Worm (Caenorhabditis elegans) whole organism, early embryonic: ENCODE data around the gene igcm-3.
A peak's percentile ranks its signal among the peaks of the same experiment; 100 is the strongest.

Source experiments
- B0310.2 ChIP-seq: sonication (generic microtip); optimal IDR thresholded peaks from 2 replicates; lab custom pipeline; 2016; ENCODE audit warnings: mild to moderate bottlenecking, missing genetic modification characterization, missing compliant biosample characterization
- F13C5.2 ChIP-seq: sonication (generic microtip); optimal IDR thresholded peaks from 2 replicates; lab custom pipeline; 2017; ENCODE audit warnings: mild to moderate bottlenecking, missing genetic modification characterization, inconsistent platforms, missing compliant biosample characterization
- aly-1 ChIP-seq: sonication (generic microtip); optimal IDR thresholded peaks from 2 replicates; lab custom pipeline; 2016; ENCODE audit warnings: missing genetic modification characterization, missing compliant biosample characterization
- ama-1 ChIP-seq: fragments of 150-350 bp; optimal IDR thresholded peaks from 2 replicates; lab custom pipeline; 2014
- ceh-13 ChIP-seq: fragments of 200-800 bp; sonication (Bioruptor generic); optimal IDR thresholded peaks from 2 replicates; lab custom pipeline; 2018; ENCODE audit warnings: mild to moderate bottlenecking, missing genetic modification characterization, missing compliant biosample characterization
- ceh-36 ChIP-seq: sonication (generic microtip); optimal IDR thresholded peaks from 2 replicates; lab custom pipeline; 2016; ENCODE audit warnings: missing genetic modification characterization, inconsistent platforms, missing compliant biosample characterization
- ets-7 ChIP-seq: sonication (generic microtip); optimal IDR thresholded peaks from 2 replicates; lab custom pipeline; 2016; ENCODE audit warnings: missing genotype, missing genetic modification characterization, missing compliant biosample characterization
- flt-1 ChIP-seq: fragments of 200-800 bp; sonication (Bioruptor generic); IDR thresholded peaks from 2 replicates; pipeline ENCODE4 v1.3.6; 2022; ENCODE audit warnings: missing genetic modification characterization, missing compliant biosample characterization
- hmbx-1 ChIP-seq: sonication (generic microtip); optimal IDR thresholded peaks from 2 replicates; lab custom pipeline; 2016; ENCODE audit warnings: mild to moderate bottlenecking, missing genetic modification characterization, missing compliant biosample characterization
- hmg-4 ChIP-seq: fragments of 200-800 bp; sonication (Bioruptor generic); optimal IDR thresholded peaks from 2 replicates; lab custom pipeline; 2018; ENCODE audit warnings: mild to moderate bottlenecking, missing genetic modification characterization, missing compliant biosample characterization
- hnd-1 ChIP-seq: sonication (generic microtip); optimal IDR thresholded peaks from 2 replicates; lab custom pipeline; 2016; ENCODE audit warnings: missing genetic modification characterization, missing compliant biosample characterization
- pes-1 ChIP-seq: fragments of 200-800 bp; sonication (Bioruptor generic); IDR thresholded peaks from 2 replicates; pipeline ENCODE4 v1.3.6; 2022; ENCODE audit warnings: missing genetic modification reagents, missing genetic modification characterization, missing compliant biosample characterization
- scrt-1 ChIP-seq: fragments of 200-800 bp; sonication (Bioruptor generic); IDR thresholded peaks from 2 replicates; pipeline ENCODE4 v1.3.6; 2022; ENCODE audit warnings: missing genetic modification characterization, missing compliant biosample characterization
- sea-1 ChIP-seq: fragments of 200-800 bp; sonication (Bioruptor generic); conservative IDR thresholded peaks from 2 replicates; pipeline ENCODE4 v1.3.6; 2022; ENCODE audit warnings: missing genetic modification characterization, missing compliant biosample characterization
- tbx-11 ChIP-seq: fragments of 200-800 bp; sonication (Bioruptor generic); IDR thresholded peaks from 2 replicates; pipeline ENCODE4 v1.3.6; 2022; ENCODE audit warnings: missing genetic modification characterization, missing compliant biosample characterization
- tbx-37 ChIP-seq: fragments of 200-800 bp; sonication (Bioruptor generic); conservative IDR thresholded peaks from 2 replicates; pipeline ENCODE4 v1.3.6; 2022; ENCODE audit warnings: missing genetic modification reagents, missing genetic modification characterization, missing compliant biosample characterization
- tra-4 ChIP-seq: sonication (generic microtip); optimal IDR thresholded peaks from 2 replicates; lab custom pipeline; 2017; ENCODE audit warnings: missing genetic modification characterization, missing compliant biosample characterization

Gene igcm-3

DNA sequence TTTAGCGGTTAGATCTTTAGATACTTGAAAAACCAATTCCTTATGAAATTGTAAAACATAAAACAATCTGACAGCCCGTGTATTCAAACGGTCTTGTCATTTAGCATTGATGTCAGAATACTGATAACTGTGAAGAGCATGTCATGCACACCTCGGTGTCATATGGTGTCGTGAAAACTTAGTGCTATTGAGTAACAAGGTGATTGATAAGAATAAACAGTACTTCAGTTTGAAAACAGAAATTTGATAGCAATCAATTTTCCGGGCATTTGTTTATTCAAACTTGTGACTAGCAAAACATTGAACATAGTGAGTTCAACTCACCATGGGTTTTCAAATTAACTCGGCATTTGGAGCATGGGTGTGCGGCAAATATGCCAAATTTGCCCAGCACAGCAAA, 10.4 kb downstream of the igcm-3 start:
- TF ChIP-seq ceh-36 (tag; lab: Kevin White, UChicago) (no peak), scrt-1 (GFP tag; lab: Robert Waterston, UW) (no peak), hmbx-1 (no peak), B0310.2 (tag; lab: Kevin White, UChicago) (no peak), F13C5.2 (no peak), tbx-11 (no peak), sea-1 (no peak), ceh-13 (no peak)

DNA sequence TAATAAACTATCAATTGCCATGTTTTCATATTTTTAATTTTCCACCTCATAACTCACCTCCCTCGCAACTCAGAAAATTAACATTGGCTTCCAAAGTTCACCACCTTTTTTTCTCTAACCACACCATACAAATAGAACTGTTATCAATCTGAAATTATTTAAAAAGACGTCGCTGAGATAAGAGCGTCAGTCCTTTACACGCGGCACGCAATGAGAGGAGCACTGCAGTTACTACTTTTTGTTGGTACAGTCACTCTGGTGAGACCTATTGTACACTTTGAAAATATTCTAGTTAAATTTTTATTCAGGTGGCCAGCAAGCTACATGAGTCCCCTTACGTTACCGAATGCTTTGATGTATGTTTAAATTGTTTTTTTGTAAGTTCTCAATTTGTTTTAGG, 10.9 kb downstream of the igcm-3 start, which contains the start of gene T02C5.1:
TSS of gene T02C5.1 (plus strand) at position 199 of the 400 bp plus-strand sequence.
- TF ChIP-seq aly-1 (tag; lab: Kevin White, UChicago) (no peak), ceh-13 (no peak), hmbx-1 (no peak), sea-1 (no peak), scrt-1 (GFP tag; lab: Robert Waterston, UW) (no peak), tbx-37 (GFP tag; lab: Robert Waterston, UW) (no peak), B0310.2 (tag; lab: Kevin White, UChicago) (no peak), hnd-1 (tag; lab: Kevin White, UChicago) (no peak), F13C5.2 (no peak), pes-1 (GFP tag; lab: Robert Waterston, UW) (no peak), tra-4 (tag; lab: Kevin White, UChicago) (no peak), tbx-11 (no peak), flt-1 (GFP tag; lab: Robert Waterston, UW) (no peak), hmg-4 (GFP tag; lab: Kevin White, UChicago) (no peak), ets-7 (no peak), ceh-36 (tag; lab: Kevin White, UChicago) (no peak)

DNA sequence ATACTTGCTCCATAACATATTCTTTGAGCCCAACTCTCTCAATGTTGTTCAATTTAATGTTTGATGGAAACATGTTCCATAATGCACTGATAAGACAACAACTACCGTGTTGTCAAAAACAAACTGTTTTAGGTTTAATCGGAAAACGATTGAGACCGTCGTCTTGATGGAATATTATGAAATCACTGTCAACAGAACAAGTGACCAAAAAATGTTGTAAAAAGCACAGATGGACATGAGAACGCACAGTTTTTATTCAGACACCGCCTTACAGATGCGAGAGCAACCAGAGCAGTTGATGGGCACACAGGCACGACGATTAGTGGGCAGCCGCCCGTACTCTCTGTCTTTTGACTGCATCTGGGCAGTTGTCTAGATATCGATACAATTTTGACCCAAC, 12.6 kb downstream of the igcm-3 start:
- no peak for TF ChIP-seq hmbx-1
- TF ChIP-seq ets-7 = no peak
- TF ChIP-seq tbx-11 = no peak
- TF ChIP-seq aly-1 (tag; lab: Kevin White, UChicago) = no peak
- TF ChIP-seq pes-1 (GFP tag; lab: Robert Waterston, UW) = no peak
- TF ChIP-seq flt-1 (GFP tag; lab: Robert Waterston, UW) = no peak
- TF ChIP-seq hnd-1 (tag; lab: Kevin White, UChicago) = no peak
- no peak for TF ChIP-seq tbx-37 (GFP tag; lab: Robert Waterston, UW)
- no peak for TF ChIP-seq tra-4 (tag; lab: Kevin White, UChicago)

DNA sequence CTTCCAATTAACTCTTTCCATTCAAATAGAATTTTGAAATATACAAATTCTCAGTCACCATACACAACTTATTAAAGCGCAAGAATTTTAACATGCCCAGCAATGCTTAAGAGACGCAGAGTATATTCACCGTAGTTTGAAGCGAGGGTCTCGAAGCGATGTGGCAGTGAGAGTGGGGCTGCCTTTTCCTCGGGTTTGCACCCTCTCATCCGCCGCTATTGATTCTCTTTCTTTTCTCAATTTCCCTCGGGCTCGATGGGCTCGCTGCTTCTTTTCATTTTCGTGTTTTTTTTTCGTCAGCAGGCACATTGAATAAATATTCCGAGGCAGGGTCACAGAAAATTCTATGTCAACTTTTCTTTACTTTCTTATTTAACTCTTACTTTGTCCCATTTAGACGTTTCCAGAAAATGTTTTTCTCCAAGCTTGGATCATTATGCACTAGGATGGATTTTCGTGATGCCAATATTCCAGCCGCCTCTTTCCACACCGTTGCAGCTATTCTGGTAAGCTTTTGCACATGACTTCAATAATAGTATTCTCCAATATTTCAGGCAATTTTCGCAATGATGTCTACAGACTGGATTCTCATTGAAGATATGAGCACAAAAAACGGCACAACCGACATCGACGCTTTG, 17.0 kb downstream of the igcm-3 start, which contains the start of gene T14G11.1:
TSS of gene T14G11.1 (plus strand) at position 408 of the 638 bp plus-strand sequence.
- TF ChIP-seq aly-1 (tag; lab: Kevin White, UChicago) = no peak
- no peak for TF ChIP-seq tra-4 (tag; lab: Kevin White, UChicago)
- no peak for TF ChIP-seq ceh-13
- no peak for TF ChIP-seq B0310.2 (tag; lab: Kevin White, UChicago)
- no peak for TF ChIP-seq ets-7
- TF ChIP-seq scrt-1 (GFP tag; lab: Robert Waterston, UW) = no peak
- no peak for TF ChIP-seq tbx-11
- peak; percentile 69 for TF ChIP-seq hmg-4 (GFP tag; lab: Kevin White, UChicago)
- peak; percentile 55 for TF ChIP-seq F13C5.2

DNA sequence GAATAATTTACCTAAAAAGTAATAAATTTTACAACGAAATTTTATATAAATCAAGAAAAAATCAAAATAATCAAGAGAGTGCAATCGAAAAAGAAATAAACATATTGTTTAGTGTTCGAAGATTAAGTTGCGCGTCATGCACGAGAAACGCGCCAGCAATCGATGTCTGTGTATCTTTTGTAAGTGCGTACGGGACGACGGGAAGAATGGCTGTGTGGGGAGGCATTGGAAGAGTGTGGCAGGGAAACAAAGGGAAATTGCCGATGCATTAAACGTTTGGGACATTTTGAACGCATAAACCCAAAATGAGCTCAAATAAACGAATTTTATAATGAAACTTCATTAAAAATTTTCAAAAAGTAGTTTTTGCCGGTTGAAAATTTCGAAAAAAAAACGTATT, 18.5 kb downstream of the igcm-3 start, which contains the start of gene immt-1:
TSS of gene immt-1 (minus strand) at position 11 of the 400 bp plus-strand sequence.
- TF ChIP-seq scrt-1 (GFP tag; lab: Robert Waterston, UW) (no peak), sea-1 (peak; percentile 56; the same call in 1 of the 2 replicates), ceh-36 (tag; lab: Kevin White, UChicago) (no peak), ama-1 (no peak), F13C5.2 (peak; percentile 53), tbx-11 (no peak), aly-1 (tag; lab: Kevin White, UChicago) (no peak), hmbx-1 (no peak), B0310.2 (tag; lab: Kevin White, UChicago) (no peak), flt-1 (GFP tag; lab: Robert Waterston, UW) (no peak), hmg-4 (GFP tag; lab: Kevin White, UChicago) (peak; percentile 46)

DNA sequence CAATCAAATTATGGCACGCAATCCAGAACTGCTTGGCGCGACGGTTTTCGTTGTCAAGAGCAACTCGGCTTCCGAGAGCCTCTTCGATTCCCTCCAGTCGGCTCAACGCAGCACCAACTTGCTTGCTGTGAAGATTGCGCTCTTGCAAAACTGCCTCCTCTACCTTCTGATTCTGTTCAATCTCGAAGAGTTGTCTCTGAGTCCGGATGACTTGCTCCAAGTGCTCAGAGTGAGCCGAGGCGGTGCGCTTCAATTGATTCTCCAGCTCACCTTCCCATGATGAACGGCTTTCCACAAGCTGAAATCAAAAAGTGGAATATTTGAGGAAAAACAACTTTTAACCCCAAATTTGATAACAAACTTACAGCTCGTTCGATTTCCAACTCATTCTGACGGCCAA, 21.2 kb downstream of the igcm-3 start:
- no peak for TF ChIP-seq hnd-1 (tag; lab: Kevin White, UChicago)
- no peak for TF ChIP-seq flt-1 (GFP tag; lab: Robert Waterston, UW)
- TF ChIP-seq tbx-37 (GFP tag; lab: Robert Waterston, UW) = no peak
- no peak for TF ChIP-seq pes-1 (GFP tag; lab: Robert Waterston, UW)
- TF ChIP-seq scrt-1 (GFP tag; lab: Robert Waterston, UW) = no peak
- no peak for TF ChIP-seq sea-1
- no peak for TF ChIP-seq tra-4 (tag; lab: Kevin White, UChicago)

DNA sequence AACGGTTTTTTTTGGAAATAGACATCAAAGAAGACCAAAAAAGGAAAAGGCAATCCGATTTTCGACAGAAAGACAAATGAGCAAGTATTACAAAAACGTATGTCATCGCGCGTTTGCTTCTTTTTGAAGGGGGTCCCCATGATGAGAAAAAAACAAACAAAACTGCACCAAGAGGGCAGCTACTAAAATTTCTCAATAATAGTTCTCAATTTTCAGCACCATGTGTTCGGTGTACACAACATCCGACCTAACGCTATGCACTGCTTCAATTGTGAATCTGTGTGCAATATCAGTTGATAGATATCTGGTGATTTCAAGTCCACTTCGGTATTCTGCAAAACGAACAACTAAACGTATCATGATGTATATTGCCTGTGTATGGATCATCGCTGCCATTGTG, 31.1 kb downstream of the igcm-3 start:
- TF ChIP-seq sea-1 (no peak), ceh-36 (tag; lab: Kevin White, UChicago) (no peak), ama-1 (no peak), F13C5.2 (no peak), scrt-1 (GFP tag; lab: Robert Waterston, UW) (no peak), tbx-37 (GFP tag; lab: Robert Waterston, UW) (no peak), hmbx-1 (no peak), B0310.2 (tag; lab: Kevin White, UChicago) (no peak), flt-1 (GFP tag; lab: Robert Waterston, UW) (no peak), pes-1 (GFP tag; lab: Robert Waterston, UW) (no peak), hnd-1 (tag; lab: Kevin White, UChicago) (no peak), aly-1 (tag; lab: Kevin White, UChicago) (no peak), tra-4 (tag; lab: Kevin White, UChicago) (no peak), ceh-13 (no peak), hmg-4 (GFP tag; lab: Kevin White, UChicago) (no peak), ets-7 (no peak), tbx-11 (no peak)

DNA sequence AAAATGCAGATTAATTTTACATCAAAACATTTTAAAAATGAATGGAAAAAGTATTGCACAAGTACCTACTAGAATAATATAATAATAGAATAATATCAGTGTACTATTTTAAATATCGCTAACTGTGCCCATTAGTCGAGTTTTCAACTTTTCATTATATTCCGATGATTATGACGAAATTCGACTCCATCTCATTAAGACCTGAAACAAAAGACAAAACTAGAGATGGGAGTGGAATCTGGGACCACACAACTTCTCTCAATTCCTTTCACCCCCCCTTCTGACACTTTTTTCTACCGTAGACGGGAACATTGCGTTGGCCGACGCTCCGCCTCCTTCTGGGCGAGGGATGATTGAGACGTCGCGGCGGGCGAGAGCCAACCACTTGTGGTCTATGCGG, 32.4 kb downstream of the igcm-3 start, which contains the start of gene ser-7:
TSS of gene ser-7 (plus strand) at position 301 of the 400 bp plus-strand sequence.
- no peak for TF ChIP-seq ets-7
